Worm (Caenorhabditis elegans) whole organism, young adult: ENCODE measurements around the gene srr-8.
"Not testable (repeated sequence)": the region's sequence is repeated elsewhere in the genome, so short reads cannot be mapped to it uniquely, and the experiment has no call there.

Source experiments
- C06A6.2 ChIP-seq: fragments of 200-800 bp; sonication (Bioruptor generic); conservative IDR thresholded peaks from 2 replicates; pipeline ENCODE4 v1.3.6; 2022; ENCODE audit warnings: missing genetic modification characterization, missing compliant biosample characterization
- C17E4.6 ChIP-seq: fragments of 200-800 bp; sonication (Bioruptor generic); IDR thresholded peaks from 2 replicates; pipeline ENCODE4 v1.3.6; 2022; ENCODE audit warnings: missing genetic modification reagents, missing genetic modification characterization, missing compliant biosample characterization
- D2030.7 ChIP-seq: fragments of 200-800 bp; sonication (Bioruptor generic); IDR thresholded peaks from 2 replicates; pipeline ENCODE4 v1.3.6; 2022; ENCODE audit warnings: missing genetic modification reagents, missing genetic modification characterization, missing compliant biosample characterization
- F33H1.4 ChIP-seq: fragments of 200-800 bp; sonication (Bioruptor generic); IDR thresholded peaks from 2 replicates; pipeline ENCODE4 v1.3.6; 2022; ENCODE audit warnings: missing genetic modification reagents, missing genetic modification characterization, missing compliant biosample characterization
- K11D2.4 ChIP-seq: fragments of 200-800 bp; sonication (Bioruptor generic); IDR thresholded peaks from 2 replicates; pipeline ENCODE4 v1.3.6; 2022; ENCODE audit warnings: missing genetic modification reagents, missing genetic modification characterization, missing compliant biosample characterization
- Y53G8AR.9 ChIP-seq: fragments of 200-800 bp; sonication (Bioruptor generic); conservative IDR thresholded peaks from 2 replicates; pipeline ENCODE4 v1.3.6; 2022; ENCODE audit warnings: missing genetic modification reagents, missing genetic modification characterization, missing compliant biosample characterization
- Y67H2A.10 ChIP-seq: fragments of 200-800 bp; sonication (Bioruptor generic); conservative IDR thresholded peaks from 2 replicates; pipeline ENCODE4 v1.3.6; 2022; ENCODE audit warnings: missing genetic modification reagents, missing genetic modification characterization, missing compliant biosample characterization
- aptf-2 ChIP-seq: fragments of 200-800 bp; sonication (Bioruptor generic); conservative IDR thresholded peaks from 2 replicates; pipeline ENCODE4 v1.3.6; 2022; ENCODE audit warnings: missing genetic modification reagents, missing genetic modification characterization, missing compliant biosample characterization
- attf-3 ChIP-seq: fragments of 200-800 bp; sonication (Bioruptor generic); conservative IDR thresholded peaks from 2 replicates; pipeline ENCODE4 v1.3.6; 2022; ENCODE audit warnings: missing genetic modification reagents, missing genetic modification characterization, missing compliant biosample characterization
- attf-6 ChIP-seq: fragments of 200-800 bp; sonication (Bioruptor generic); IDR thresholded peaks from 2 replicates; pipeline ENCODE4 v1.3.6; 2022; ENCODE audit warnings: missing genetic modification reagents, missing genetic modification characterization, missing compliant biosample characterization
- bed-2 ChIP-seq: fragments of 200-800 bp; sonication (Bioruptor generic); IDR thresholded peaks from 2 replicates; pipeline ENCODE4 v1.3.6; 2022; ENCODE audit warnings: missing genetic modification reagents, missing genetic modification characterization, missing compliant biosample characterization
- cebp-1 ChIP-seq, 2 experiments: fragments of 200-800 bp in 1 of 2; sonication (Bioruptor generic) in 1 of 2; sonication (generic microtip) in 1 of 2; IDR thresholded peaks in 1 of 2; optimal IDR thresholded peaks in 1 of 2; 2 replicates each; pipeline versions ENCODE4 v1.3.6 to Lab custom; 2017 to 2022; ENCODE audit warnings: missing compliant biosample characterization in 2 of 2, missing genetic modification characterization in 2 of 2, mild to moderate bottlenecking in 1 of 2, missing genetic modification reagents in 1 of 2, moderate library complexity in 1 of 2
- cebp-2 ChIP-seq: fragments of 200-800 bp; sonication (Bioruptor generic); IDR thresholded peaks from 2 replicates; pipeline ENCODE4 v1.3.6; 2022; ENCODE audit warnings: missing genetic modification characterization, missing compliant biosample characterization
- ceh-100 ChIP-seq: fragments of 200-800 bp; sonication (Bioruptor generic); IDR thresholded peaks from 2 replicates; pipeline ENCODE4 v1.3.6; 2022; ENCODE audit warnings: missing genetic modification reagents, missing genetic modification characterization, missing compliant biosample characterization
- ceh-58 ChIP-seq: fragments of 200-800 bp; sonication (Bioruptor generic); IDR thresholded peaks from 2 replicates; pipeline ENCODE4 v1.3.6; 2022; ENCODE audit warnings: missing genetic modification characterization, missing compliant biosample characterization
- ceh-91 ChIP-seq: fragments of 200-800 bp; sonication (Bioruptor generic); IDR thresholded peaks from 2 replicates; pipeline ENCODE4 v1.3.6; 2022; ENCODE audit warnings: missing genetic modification reagents, missing genetic modification characterization, missing compliant biosample characterization
- dox-1 ChIP-seq: fragments of 200-800 bp; sonication (Bioruptor generic); IDR thresholded peaks from 2 replicates; pipeline ENCODE4 v1.3.6; 2022; ENCODE audit warnings: missing genetic modification reagents, missing genetic modification characterization, missing compliant biosample characterization
- egl-18 ChIP-seq: fragments of 200-800 bp; sonication (Bioruptor generic); IDR thresholded peaks from 2 replicates; pipeline ENCODE4 v1.3.6; 2022; ENCODE audit warnings: missing genetic modification reagents, missing genetic modification characterization, missing compliant biosample characterization
- egl-44 ChIP-seq: fragments of 200-800 bp; sonication (Bioruptor generic); IDR thresholded peaks from 2 replicates; pipeline ENCODE4 v1.3.6; 2022; ENCODE audit warnings: missing genetic modification reagents, missing genetic modification characterization, missing compliant biosample characterization
- egrh-3 ChIP-seq: fragments of 200-800 bp; sonication (Bioruptor generic); IDR thresholded peaks from 2 replicates; pipeline ENCODE4 v1.3.6; 2022; ENCODE audit warnings: missing genetic modification reagents, missing genetic modification characterization, missing compliant biosample characterization
- ekl-4 ChIP-seq: fragments of 200-800 bp; sonication (Bioruptor generic); IDR thresholded peaks from 2 replicates; pipeline ENCODE4 v1.3.6; 2022; ENCODE audit warnings: missing genetic modification reagents, missing genetic modification characterization, missing compliant biosample characterization
- hmg-1.2 ChIP-seq: fragments of 200-800 bp; sonication (Bioruptor generic); IDR thresholded peaks from 2 replicates; pipeline ENCODE4 v1.3.6; 2022; ENCODE audit warnings: missing genetic modification reagents, missing genetic modification characterization, missing compliant biosample characterization
- hmg-20 ChIP-seq: fragments of 200-800 bp; sonication (Bioruptor generic); IDR thresholded peaks from 2 replicates; pipeline ENCODE4 v1.3.6; 2022; ENCODE audit warnings: missing genetic modification reagents, missing genetic modification characterization, missing compliant biosample characterization
- hsf-1 ChIP-seq: fragments of 200-800 bp; sonication (Bioruptor generic); IDR thresholded peaks from 2 replicates; pipeline ENCODE4 v1.3.6; 2022; ENCODE audit warnings: missing genetic modification reagents, missing genetic modification characterization, missing compliant biosample characterization
- let-526 ChIP-seq: fragments of 200-800 bp; sonication (Bioruptor generic); IDR thresholded peaks from 2 replicates; pipeline ENCODE4 v1.3.6; 2022; ENCODE audit warnings: missing genetic modification reagents, missing genetic modification characterization, missing compliant biosample characterization
- lin-26 ChIP-seq: fragments of 200-800 bp; sonication (Bioruptor generic); IDR thresholded peaks from 2 replicates; pipeline ENCODE4 v1.3.6; 2022; ENCODE audit warnings: missing genetic modification reagents, missing genetic modification characterization, missing compliant biosample characterization
- lir-1 ChIP-seq: fragments of 200-800 bp; sonication (Bioruptor generic); conservative IDR thresholded peaks from 2 replicates; pipeline ENCODE4 v1.3.6; 2022; ENCODE audit warnings: missing genetic modification reagents, missing genetic modification characterization, missing compliant biosample characterization
- madf-6 ChIP-seq: fragments of 200-800 bp; sonication (Bioruptor generic); IDR thresholded peaks from 2 replicates; pipeline ENCODE4 v1.3.6; 2022; ENCODE audit warnings: missing genetic modification reagents, missing genetic modification characterization, missing compliant biosample characterization
- madf-8 ChIP-seq: fragments of 200-800 bp; sonication (Bioruptor generic); conservative IDR thresholded peaks from 2 replicates; pipeline ENCODE4 v1.3.6; 2022; ENCODE audit warnings: missing genetic modification reagents, missing genetic modification characterization, missing compliant biosample characterization
- mcd-1 ChIP-seq: fragments of 200-800 bp; sonication (Bioruptor generic); IDR thresholded peaks from 2 replicates; pipeline ENCODE4 v1.3.6; 2022; ENCODE audit warnings: missing genetic modification reagents, missing genetic modification characterization, missing compliant biosample characterization
- nfyb-1 ChIP-seq: fragments of 200-800 bp; sonication (Bioruptor generic); IDR thresholded peaks from 2 replicates; pipeline ENCODE4 v1.3.6; 2022; ENCODE audit warnings: missing genetic modification reagents, missing genetic modification characterization, missing compliant biosample characterization
- pbrm-1 ChIP-seq: fragments of 200-800 bp; sonication (Bioruptor generic); IDR thresholded peaks from 2 replicates; pipeline ENCODE4 v1.3.6; 2022; ENCODE audit warnings: missing genetic modification reagents, missing genetic modification characterization, missing compliant biosample characterization
- rcor-1 ChIP-seq: fragments of 200-800 bp; sonication (Bioruptor generic); IDR thresholded peaks from 2 replicates; pipeline ENCODE4 v1.3.6; 2022; ENCODE audit warnings: missing genetic modification reagents, missing genetic modification characterization, missing compliant biosample characterization
- sea-2 ChIP-seq: fragments of 200-800 bp; sonication (Bioruptor generic); IDR thresholded peaks from 2 replicates; pipeline ENCODE4 v1.3.6; 2022; ENCODE audit warnings: missing genetic modification characterization, missing compliant biosample characterization
- ztf-18 ChIP-seq: sonication (generic microtip); optimal IDR thresholded peaks from 2 replicates; lab custom pipeline; 2016; ENCODE audit warnings: missing genotype, mild to moderate bottlenecking, missing genetic modification characterization, missing compliant biosample characterization
- ztf-25 ChIP-seq: fragments of 200-800 bp; sonication (Bioruptor generic); IDR thresholded peaks from 2 replicates; pipeline ENCODE4 v1.3.6; 2022; ENCODE audit warnings: missing genetic modification reagents, missing genetic modification characterization, missing compliant biosample characterization
- ztf-28 ChIP-seq: fragments of 200-800 bp; sonication (Bioruptor generic); IDR thresholded peaks from 2 replicates; pipeline ENCODE4 v1.3.6; 2022; ENCODE audit warnings: missing genetic modification reagents, missing genetic modification characterization, missing compliant biosample characterization

Gene srr-8

ce11 chrV:5047230-5047629 is 45.7 kb downstream of the srr-8 start:
- TF ChIP-seq C17E4.6 (GFP tag; lab: Robert Waterston, UW) (peak; percentile 64), hmg-1.2 (peak; percentile 96), pbrm-1 (peak; percentile 95), aptf-2 (GFP tag; lab: Robert Waterston, UW) (peak; percentile 76), let-526 (GFP tag; lab: Robert Waterston, UW) (peak; percentile 82), D2030.7 (GFP tag; lab: Robert Waterston, UW) (peak; percentile 78), hsf-1 (peak; percentile 25; the same call in 1 of the 2 replicates), hmg-20 (peak; percentile 81; the same call in 1 of the 2 replicates), ceh-91 (GFP tag; lab: Robert Waterston, UW) (peak; percentile 79), mcd-1 (GFP tag; lab: Robert Waterston, UW) (peak; percentile 95), ceh-100 (GFP tag; lab: Robert Waterston, UW) (peak; percentile 93), cebp-1 (GFP tag; IDR thresholded peaks at IDR 0.05; lab: Robert Waterston, UW) (peak; percentile 66; the same call in 1 of the 2 replicates), dox-1 (peak; percentile 95), sea-2 (GFP tag; lab: Robert Waterston, UW) (peak; percentile 82; the same call in 1 of the 2 replicates), lin-26 (GFP tag; lab: Robert Waterston, UW) (peak; percentile 66; the same call in 1 of the 2 replicates), egl-18 (GFP tag; lab: Robert Waterston, UW) (peak; percentile 83), Y67H2A.10 (GFP tag; lab: Robert Waterston, UW) (0 out of 2 replicates have a peak, but pooled peaks have one; percentile 38), ceh-58 (GFP tag; lab: Robert Waterston, UW) (0 out of 2 replicates have a peak, but pooled peaks have one; percentile 27), cebp-2 (GFP tag; lab: Robert Waterston, UW) (0 out of 2 replicates have a peak, but pooled peaks have one; percentile 66), rcor-1 (GFP tag; lab: Robert Waterston, UW) (peak; percentile 86), ztf-18 (peak; percentile 78), attf-3 (GFP tag; lab: Robert Waterston, UW) (peak; percentile 68), F33H1.4 (GFP tag; lab: Robert Waterston, UW) (peak; percentile 70), madf-8 (GFP tag; lab: Robert Waterston, UW) (peak; percentile 60), ekl-4 (GFP tag; lab: Robert Waterston, UW) (peak; percentile 86), K11D2.4 (GFP tag; lab: Robert Waterston, UW) (peak; percentile 92), egl-44 (peak; percentile 51; the same call in 1 of the 2 replicates), ztf-28 (peak; percentile 83), bed-2 (GFP tag; lab: Robert Waterston, UW) (peak; percentile 71; the same call in 1 of the 2 replicates), madf-6 (GFP tag; lab: Robert Waterston, UW) (peak; percentile 75), egrh-3 (GFP tag; lab: Robert Waterston, UW) (peak; percentile 87), attf-6 (GFP tag; lab: Robert Waterston, UW) (peak; percentile 15; the same call in 1 of the 2 replicates), Y53G8AR.9 (GFP tag; lab: Robert Waterston, UW) (peak; percentile 77), lir-1 (GFP tag; lab: Robert Waterston, UW) (peak; percentile 41; the same call in 1 of the 2 replicates), C06A6.2 (GFP tag; lab: Robert Waterston, UW) (peak; percentile 91), nfyb-1 (GFP tag; lab: Robert Waterston, UW) (peak; percentile 93), ztf-25 (GFP tag; lab: Robert Waterston, UW) (0 out of 2 replicates have a peak, but pooled peaks have one; percentile 51)
- TF ChIP-seq cebp-1 (tag; optimal IDR thresholded peaks at IDR 0.05; lab: Kevin White, UChicago), result not testable (repeated sequence)
